Worm (Caenorhabditis elegans): ENCODE results near the gene M03A8.3.

M03A8.3 gene

ce11 chrX:6750145-6750544 lies 49.7 kb upstream of the M03A8.3 start (continued):
- TF ChIP-seq ceh-88 (GFP tag; IDR thresholded peaks at IDR 0.05) (peak; percentile 80), fkh-10 (GFP tag; optimal IDR thresholded peaks at IDR 0.05) (peak; percentile 42), vab-15 (tag; optimal IDR thresholded peaks at IDR 0.05) (no peak), ztf-4 (tag; optimal IDR thresholded peaks at IDR 0.05) (peak; percentile 72), lir-3 (tag; optimal IDR thresholded peaks at IDR 0.05; ENCODE audit: poor library complexity) (peak; percentile 2), lin-35 (GFP tag; optimal IDR thresholded peaks at IDR 0.05) (peak; percentile 41 to 86), ama-1 (optimal IDR thresholded peaks at IDR 0.05) (peak; percentile 47), nhr-12 (tag; optimal IDR thresholded peaks at IDR 0.05) (no peak), elt-2 (tag; optimal IDR thresholded peaks at IDR 0.05) (peak; percentile 93), C34B4.2 (tag; optimal IDR thresholded peaks at IDR 0.05) (no peak), mep-1 (tag; optimal IDR thresholded peaks at IDR 0.05) (peak; percentile 85), nhr-76 (tag; optimal IDR thresholded peaks at IDR 0.05) (peak; percentile 53), grh-1 (GFP tag; IDR thresholded peaks at IDR 0.05) (peak; percentile 85), sptf-1 (tag; optimal IDR thresholded peaks at IDR 0.05) (no peak), snpc-4 (tag; optimal IDR thresholded peaks at IDR 0.05) (no peak), mab-9 (GFP tag; IDR thresholded peaks at IDR 0.05) (no peak), efl-1 (optimal IDR thresholded peaks at IDR 0.05) (peak; percentile 45 to 47), efl-1 (GFP tag; optimal IDR thresholded peaks at IDR 0.05 in 1 of 2) (peak; percentile 14 to 86), zip-4 (GFP tag; optimal IDR thresholded peaks at IDR 0.05) (peak; percentile 87), jun-1 (tag; optimal IDR thresholded peaks at IDR 0.05) (peak; percentile 91), lin-15B (tag; optimal IDR thresholded peaks at IDR 0.05) (no peak), efl-3 (GFP tag; optimal IDR thresholded peaks at IDR 0.05) (peak; percentile 50), F16B12.6 (tag; optimal IDR thresholded peaks at IDR 0.05) (no peak), skn-1 (tag; optimal IDR thresholded peaks at IDR 0.05) (peak; percentile 80), pag-3 (tag; optimal IDR thresholded peaks at IDR 0.05; ENCODE audit: borderline replicate concordance, insufficient read depth) (no peak), ceh-82 (tag; optimal IDR thresholded peaks at IDR 0.05) (peak; percentile 40 to 65 (median 57)), nhr-20 (tag; optimal IDR thresholded peaks at IDR 0.05) (peak; percentile 98), nhr-19 (GFP tag; conservative IDR thresholded peaks at IDR 0.05) (peak; percentile 97), aha-1 (tag; optimal IDR thresholded peaks at IDR 0.05) (no peak), xbp-1 (tag; optimal IDR thresholded peaks at IDR 0.05) (peak; percentile 85), nhr-90 (tag; optimal IDR thresholded peaks at IDR 0.05; ENCODE audit: poor library complexity) (peak; percentile 93), unc-130 (tag; optimal IDR thresholded peaks at IDR 0.05) (peak; percentile 69), ceh-63 (GFP tag; optimal IDR thresholded peaks at IDR 0.05) (no peak), rnt-1 (tag; optimal IDR thresholded peaks at IDR 0.05) (peak; percentile 86), snu-23 (GFP tag; optimal IDR thresholded peaks at IDR 0.05) (peak; percentile 94)

ce11 chrX:6761211-6761610 lies 38.6 kb upstream of the M03A8.3 start:
- TF ChIP-seq mdl-1 (tag; optimal IDR thresholded peaks at IDR 0.05) (no peak), mab-9 (GFP tag; IDR thresholded peaks at IDR 0.05) (no peak), hpl-2 (GFP tag; optimal IDR thresholded peaks at IDR 0.05) (no peak), fkh-8 (tag; optimal IDR thresholded peaks at IDR 0.05) (no peak), lir-3 (tag; optimal IDR thresholded peaks at IDR 0.05; ENCODE audit: poor library complexity) (no peak), rnt-1 (tag; optimal IDR thresholded peaks at IDR 0.05) (no peak), dpl-1 (GFP tag; optimal IDR thresholded peaks at IDR 0.05) (no peak), C16A3.4 (tag; optimal IDR thresholded peaks at IDR 0.05) (no peak), zag-1 (tag; optimal IDR thresholded peaks at IDR 0.05) (no peak), ztf-11 (tag; optimal IDR thresholded peaks at IDR 0.05) (no peak), C34B4.2 (tag; optimal IDR thresholded peaks at IDR 0.05) (no peak), sox-4 (tag; optimal IDR thresholded peaks at IDR 0.05) (no peak), ceh-8 (GFP tag; optimal IDR thresholded peaks at IDR 0.05) (no peak), ceh-90 (tag; optimal IDR thresholded peaks at IDR 0.05) (no peak), skn-1 (tag; optimal IDR thresholded peaks at IDR 0.05) (no peak), nhr-77 (tag; optimal IDR thresholded peaks at IDR 0.05) (no peak), F16B12.6 (tag; optimal IDR thresholded peaks at IDR 0.05) (no peak), efl-3 (GFP tag; optimal IDR thresholded peaks at IDR 0.05) (no peak), ets-5 (GFP tag; IDR thresholded peaks at IDR 0.05) (no peak), unc-62 (GFP tag; optimal IDR thresholded peaks at IDR 0.05) (no peak)
